Fruit fly (Drosophila melanogaster) whole organism, embryonic: ENCODE results near the gene tws.
A peak's percentile ranks its signal among the peaks of the same experiment; 100 is the strongest.

Experiments used
- Asciz ChIP-seq: fragments of 200-800 bp; sonication (Bioruptor generic); optimal IDR thresholded peaks from 2 replicates; lab custom pipeline; 2017; ENCODE audit warnings: missing biosample characterization, mild to moderate bottlenecking, missing genetic modification characterization, missing genetic modification reagents
- B-H1 ChIP-seq: fragments of 200-800 bp; sonication (Bioruptor generic); IDR thresholded peaks from 3 replicates; pipeline ENCODE4 v1.3.6; 2022; ENCODE audit warnings: missing biosample characterization, missing genetic modification characterization
- CG10959 ChIP-seq: fragments of 200-800 bp; sonication (Bioruptor generic); IDR thresholded peaks from 2 replicates; pipeline ENCODE4 v1.3.6; 2022; ENCODE audit warnings: missing biosample characterization, missing genetic modification characterization
- CG14667 ChIP-seq: fragments of 200-800 bp; sonication (Bioruptor generic); IDR thresholded peaks from 2 replicates; pipeline ENCODE4 v1.3.6; 2022; ENCODE audit warnings: missing biosample characterization, missing genetic modification characterization
- CG14710 ChIP-seq: fragments of 200-800 bp; sonication (Bioruptor generic); optimal IDR thresholded peaks from 3 replicates; lab custom pipeline; 2019; ENCODE audit warnings: missing biosample characterization, mild to moderate bottlenecking, missing genetic modification characterization, moderate library complexity
- CG15269 ChIP-seq: fragments of 200-800 bp; sonication (Bioruptor generic); optimal IDR thresholded peaks from 2 replicates; lab custom pipeline; 2018; ENCODE audit warnings: missing biosample characterization, mild to moderate bottlenecking, missing genetic modification characterization, moderate library complexity
- CG18011 ChIP-seq: fragments of 200-800 bp; sonication (Bioruptor generic); optimal IDR thresholded peaks from 2 replicates; lab custom pipeline; 2017; ENCODE audit warnings: missing biosample characterization, missing genetic modification characterization, mild to moderate bottlenecking, moderate library complexity, missing genotype
- CG18262 ChIP-seq: fragments of 200-800 bp; optimal IDR thresholded peaks from 3 replicates; lab custom pipeline; 2019; ENCODE audit warnings: missing biosample characterization, mild to moderate bottlenecking, missing genetic modification characterization, moderate library complexity
- CG2678 ChIP-seq: fragments of 200-800 bp; sonication (Bioruptor generic); optimal IDR thresholded peaks from 3 replicates; lab custom pipeline; 2019; ENCODE audit warnings: missing biosample characterization, mild to moderate bottlenecking, missing genetic modification characterization, moderate library complexity
- CG30020 ChIP-seq: fragments of 200-800 bp; optimal IDR thresholded peaks from 2 replicates; lab custom pipeline; 2019; ENCODE audit warnings: missing biosample characterization, mild to moderate bottlenecking, missing genetic modification characterization, moderate library complexity
- CG30431 ChIP-seq: fragments of 200-800 bp; sonication (Bioruptor generic); optimal IDR thresholded peaks from 2 replicates; lab custom pipeline; 2017; ENCODE audit warnings: missing biosample characterization, missing genetic modification characterization
- CG32767 ChIP-seq: fragments of 200-800 bp; sonication (Bioruptor generic); IDR thresholded peaks from 2 replicates; pipeline ENCODE4 v1.3.6; 2022; ENCODE audit warnings: missing biosample characterization, missing genetic modification characterization
- CG6689 ChIP-seq: fragments of 200-800 bp; sonication (Bioruptor generic); IDR thresholded peaks from 2 replicates; pipeline ENCODE4 v1.3.6; 2022; ENCODE audit warnings: missing biosample characterization, missing genetic modification characterization
- CG7928 ChIP-seq: fragments of 200-800 bp; sonication (Bioruptor generic); optimal IDR thresholded peaks from 2 replicates; lab custom pipeline; 2017; ENCODE audit warnings: missing biosample characterization, mild to moderate bottlenecking, missing genetic modification characterization
- CG7987 ChIP-seq: fragments of 200-800 bp; sonication (Bioruptor generic); optimal IDR thresholded peaks from 2 replicates; lab custom pipeline; 2018; ENCODE audit warnings: missing biosample characterization, mild to moderate bottlenecking, missing genetic modification characterization, moderate library complexity
- CoRest ChIP-seq: fragments of 200-800 bp; sonication (Bioruptor generic); optimal IDR thresholded peaks from 3 replicates; lab custom pipeline; 2018; ENCODE audit warnings: missing biosample characterization, mild to moderate bottlenecking, missing genetic modification characterization, moderate library complexity
- D19B ChIP-seq: fragments of 200-800 bp; sonication (Bioruptor generic); optimal IDR thresholded peaks from 2 replicates; lab custom pipeline; 2017; ENCODE audit warnings: missing biosample characterization, mild to moderate bottlenecking, missing genetic modification characterization
- Doc2 ChIP-seq: fragments of 200-800 bp; sonication (Bioruptor generic); IDR thresholded peaks from 2 replicates; pipeline ENCODE4 v1.3.6; 2022; ENCODE audit warnings: missing biosample characterization, missing genetic modification characterization
- Dp ChIP-seq: fragments of 200-800 bp; sonication (Bioruptor generic); optimal IDR thresholded peaks from 2 replicates; lab custom pipeline; 2018; ENCODE audit warnings: missing biosample characterization, mild to moderate bottlenecking, missing genetic modification characterization, moderate library complexity
- E2f1 ChIP-seq: fragments of 200-800 bp; sonication (Bioruptor generic); IDR thresholded peaks from 2 replicates; pipeline ENCODE4 v1.3.6; 2022; ENCODE audit warnings: missing biosample characterization, missing genetic modification characterization
- Ets65A ChIP-seq: fragments of 200-800 bp; sonication (Bioruptor generic); peaks from one replicate; lab custom pipeline; 2016; ENCODE audit warnings: missing biosample characterization, missing genetic modification characterization
- Ets97D ChIP-seq: fragments of 200-800 bp; sonication (Bioruptor generic); optimal IDR thresholded peaks from 3 replicates; lab custom pipeline; 2016; ENCODE audit warnings: missing biosample characterization, missing genetic modification characterization
- HLHmδ ChIP-seq: fragments of 200-800 bp; sonication (Bioruptor generic); optimal IDR thresholded peaks from 2 replicates; lab custom pipeline; 2018; ENCODE audit warnings: missing biosample characterization, mild to moderate bottlenecking, missing genetic modification characterization, moderate library complexity
- Lim3 ChIP-seq: fragments of 200-800 bp; sonication (Bioruptor generic); IDR thresholded peaks from 2 replicates; pipeline ENCODE4 v1.3.6; 2022; ENCODE audit warnings: missing biosample characterization, missing genetic modification characterization
- NfI ChIP-seq: fragments of 200-800 bp; sonication (Bioruptor generic); optimal IDR thresholded peaks from 3 replicates; lab custom pipeline; 2018; ENCODE audit warnings: missing biosample characterization, mild to moderate bottlenecking, missing genetic modification characterization, moderate library complexity
- Optix ChIP-seq: fragments of 200-800 bp; sonication (Bioruptor generic); IDR thresholded peaks from 3 replicates; pipeline ENCODE4 v1.3.6; 2022; ENCODE audit warnings: missing biosample characterization, missing genetic modification characterization
- Rfx ChIP-seq: fragments of 200-800 bp; sonication (Bioruptor generic); IDR thresholded peaks from 2 replicates; pipeline ENCODE4 v1.3.6; 2022; ENCODE audit warnings: missing biosample characterization, missing genetic modification characterization
- ab ChIP-seq: fragments of 200-800 bp; sonication (Bioruptor generic); optimal IDR thresholded peaks from 2 replicates; lab custom pipeline; 2016; ENCODE audit warnings: missing biosample characterization, missing genetic modification characterization
- aop ChIP-seq: fragments of 200-800 bp; sonication (Bioruptor generic); IDR thresholded peaks from 2 replicates; pipeline ENCODE4 v1.3.6; 2022; ENCODE audit warnings: missing biosample characterization, missing genetic modification characterization
- caup ChIP-seq: fragments of 200-800 bp; sonication (Bioruptor generic); optimal IDR thresholded peaks from 3 replicates; lab custom pipeline; 2017; ENCODE audit warnings: missing biosample characterization, mild to moderate bottlenecking, missing genetic modification characterization, moderate library complexity; ENCODE audit not compliant: severe bottlenecking
- chn ChIP-seq: fragments of 200-800 bp; sonication (Bioruptor generic); optimal IDR thresholded peaks from 2 replicates; lab custom pipeline; 2016; ENCODE audit warnings: missing biosample characterization, missing genetic modification characterization
- corto ChIP-seq: fragments of 200-800 bp; sonication (Bioruptor generic); optimal IDR thresholded peaks from 2 replicates; lab custom pipeline; 2016; ENCODE audit warnings: missing biosample characterization, mild to moderate bottlenecking, missing genetic modification characterization, moderate library complexity
- dpn ChIP-seq, 2 experiments: fragments of 200-800 bp; sonication (Bioruptor generic); optimal IDR thresholded peaks; 3 replicates each; lab custom pipeline; 2016; ENCODE audit warnings: missing biosample characterization in 2 of 2, missing genetic modification characterization in 2 of 2
- emc ChIP-seq: fragments of 200-800 bp; sonication (Bioruptor generic); optimal IDR thresholded peaks from 2 replicates; lab custom pipeline; 2016; ENCODE audit warnings: missing biosample characterization, missing genetic modification characterization
- gfzf ChIP-seq: fragments of 200-800 bp; sonication (Bioruptor generic); optimal IDR thresholded peaks from 2 replicates; lab custom pipeline; 2016; ENCODE audit warnings: missing biosample characterization, mild to moderate bottlenecking, missing genetic modification characterization, moderate library complexity
- luna ChIP-seq: fragments of 200-800 bp; sonication (Bioruptor generic); optimal IDR thresholded peaks from 2 replicates; lab custom pipeline; 2016; ENCODE audit warnings: missing biosample characterization, missing genetic modification characterization
- mld ChIP-seq: fragments of 200-800 bp; sonication (Bioruptor generic); IDR thresholded peaks from 3 replicates; pipeline ENCODE4 v1.3.6; 2022; ENCODE audit warnings: missing biosample characterization, missing genetic modification characterization; ENCODE audit not compliant: partially characterized antibody
- phol ChIP-seq: fragments of 200-800 bp; sonication (Bioruptor generic); optimal IDR thresholded peaks from 3 replicates; lab custom pipeline; 2018; ENCODE audit warnings: missing biosample characterization, mild to moderate bottlenecking, missing genetic modification characterization, moderate library complexity
- ro ChIP-seq: fragments of 200-800 bp; sonication (Bioruptor generic); IDR thresholded peaks from 2 replicates; pipeline ENCODE4 v1.3.6; 2022; ENCODE audit warnings: missing biosample characterization, missing genetic modification characterization
- seq ChIP-seq: fragments of 200-800 bp; sonication (Bioruptor generic); IDR thresholded peaks from 2 replicates; pipeline ENCODE4 v1.3.6; 2022; ENCODE audit warnings: missing biosample characterization, missing genetic modification characterization
- slbo ChIP-seq: fragments of 200-800 bp; sonication (Bioruptor generic); IDR thresholded peaks from 2 replicates; pipeline ENCODE4 v1.3.6; 2022; ENCODE audit warnings: missing biosample characterization, missing genetic modification characterization
- slou ChIP-seq: fragments of 200-800 bp; sonication (Bioruptor generic); optimal IDR thresholded peaks from 3 replicates; lab custom pipeline; 2016; ENCODE audit warnings: missing biosample characterization, missing genetic modification characterization
- stwl ChIP-seq: fragments of 200-800 bp; sonication (Bioruptor generic); optimal IDR thresholded peaks from 3 replicates; lab custom pipeline; 2018; ENCODE audit warnings: missing biosample characterization, mild to moderate bottlenecking, missing genetic modification characterization, moderate library complexity
- trh ChIP-seq: fragments of 200-800 bp; sonication (Bioruptor generic); optimal IDR thresholded peaks from 2 replicates; lab custom pipeline; 2016; ENCODE audit warnings: missing biosample characterization, missing genetic modification characterization
- tup ChIP-seq: fragments of 200-800 bp; sonication (Bioruptor generic); optimal IDR thresholded peaks from 2 replicates; lab custom pipeline; 2016; ENCODE audit warnings: missing biosample characterization, mild to moderate bottlenecking, missing genetic modification characterization, moderate library complexity
- twi ChIP-seq: fragments of 200-800 bp; optimal IDR thresholded peaks from 2 replicates; lab custom pipeline; 2019; ENCODE audit warnings: missing biosample characterization, mild to moderate bottlenecking, missing genetic modification characterization, moderate library complexity
- wdn ChIP-seq: fragments of 200-800 bp; sonication (Bioruptor generic); IDR thresholded peaks from 2 replicates; pipeline ENCODE4 v1.3.6; 2022; ENCODE audit warnings: missing biosample characterization, missing genetic modification characterization
- zen ChIP-seq: fragments of 200-800 bp; sonication (Bioruptor generic); optimal IDR thresholded peaks from 3 replicates; lab custom pipeline; 2018; ENCODE audit warnings: missing biosample characterization, mild to moderate bottlenecking, missing genetic modification characterization, moderate library complexity
- zf30C ChIP-seq: fragments of 200-800 bp; sonication (Bioruptor generic); optimal IDR thresholded peaks from 3 replicates; lab custom pipeline; 2018; ENCODE audit warnings: missing biosample characterization, mild to moderate bottlenecking, missing genetic modification characterization

Gene tws

dm6 chr3R:10144103-10144998, 4.8 kb upstream of the tws start, which contains the start of the genes TAF1B and Invadolysin (continued):
- no peak for TF ChIP-seq CG30431
- TF ChIP-seq CG15269 (tag; lab: Kevin White, UChicago): peak; percentile 31
- no peak for TF ChIP-seq Optix (GFP tag; lab: Robert Waterston, UW)
- no peak for TF ChIP-seq CG10959 (GFP tag; lab: Robert Waterston, UW)
- peak; percentile 88 for TF ChIP-seq mld (GFP tag; lab: Robert Waterston, UW)
- TF ChIP-seq trh: peak; percentile 43
- peak; percentile 87 for TF ChIP-seq Ets65A
- no peak for TF ChIP-seq chn (GFP tag; lab: Kevin White, UChicago)
- peak; percentile 13; the same call in 1 of the 2 replicates for TF ChIP-seq CG32767 (GFP tag; lab: Robert Waterston, UW)
- peak; percentile 26; the same call in 1 of the 3 replicates for TF ChIP-seq B-H1
- TF ChIP-seq phol: peak; percentile 57
- peak; percentile 22; the same call in 1 of the 2 replicates for TF ChIP-seq seq (GFP tag; lab: Robert Waterston, UW)
- no peak for TF ChIP-seq ab (GFP tag; lab: Kevin White, UChicago)
- no peak for TF ChIP-seq slou (GFP tag; lab: Kevin White, UChicago)
- no peak for TF ChIP-seq ro (GFP tag; lab: Robert Waterston, UW)
- TF ChIP-seq corto (GFP tag; lab: Kevin White, UChicago): peak; percentile 64
- TF ChIP-seq gfzf (GFP tag; lab: Kevin White, UChicago): peak; percentile 99
- peak; percentile 3 for TF ChIP-seq CG18011 (GFP tag; lab: Kevin White, UChicago)
- peak; percentile 83 for TF ChIP-seq Ets97D (GFP tag; lab: Kevin White, UChicago)
- peak; percentile 66 for TF ChIP-seq HLHmδ (GFP tag; lab: Kevin White, UChicago)
- TF ChIP-seq CoRest (tag; lab: Kevin White, UChicago): peak; percentile 67
- no peak for TF ChIP-seq aop (GFP tag; lab: Robert Waterston, UW)
- no peak for TF ChIP-seq tup (GFP tag; lab: Kevin White, UChicago)
- no peak for TF ChIP-seq CG6689 (GFP tag; lab: Robert Waterston, UW)
- no peak for TF ChIP-seq Doc2 (GFP tag; lab: Robert Waterston, UW)
- peak; percentile 13; the same call in 1 of the 2 replicates for TF ChIP-seq wdn (GFP tag; lab: Robert Waterston, UW)
- peak; percentile 46 for TF ChIP-seq CG2678 (tag; lab: Kevin White, UChicago)
- peak; percentile 22 for TF ChIP-seq NfI
- peak; percentile 38 for TF ChIP-seq caup (GFP tag; lab: Kevin White, UChicago)
- peak; percentile 81 for TF ChIP-seq slbo (GFP tag; lab: Robert Waterston, UW)
- TF ChIP-seq luna (GFP tag; lab: Kevin White, UChicago): no peak
- no peak for TF ChIP-seq emc (GFP tag; lab: Kevin White, UChicago)
- no peak for TF ChIP-seq CG14667
- no peak for TF ChIP-seq Lim3 (GFP tag; lab: Robert Waterston, UW)
- peak; percentile 7 to 55 for TF ChIP-seq dpn (GFP tag; optimal IDR thresholded peaks at IDR 0.05; lab: Kevin White, UChicago)
- peak; percentile 49 for TF ChIP-seq CG30020 (tag; lab: Kevin White, UChicago)
- TF ChIP-seq CG7987 (GFP tag; lab: Kevin White, UChicago): peak; percentile 14
- TF ChIP-seq stwl (tag; lab: Kevin White, UChicago): peak; percentile 80
- TF ChIP-seq CG14710 (tag; lab: Kevin White, UChicago): peak; percentile 84
- TF ChIP-seq E2f1: no peak
- no peak for TF ChIP-seq D19B (GFP tag; lab: Kevin White, UChicago)
- no peak for TF ChIP-seq Asciz (GFP tag; lab: Kevin White, UChicago)
- TF ChIP-seq CG7928 (GFP tag; lab: Kevin White, UChicago): peak; percentile 17
- peak; percentile 89 for TF ChIP-seq Dp
- TF ChIP-seq CG18262 (tag; lab: Kevin White, UChicago): peak; percentile 59
- TF ChIP-seq twi (tag; lab: Kevin White, UChicago): no peak
- TF ChIP-seq Rfx (GFP tag; lab: Robert Waterston, UW): peak; percentile 70
- peak; percentile 14 for TF ChIP-seq zf30C (GFP tag; lab: Kevin White, UChicago)
- TF ChIP-seq zen: peak; percentile 19
